Fruit fly (Drosophila melanogaster): Measurements from ENCODE around the gene CG15059.

Gene CG15059

DNA sequence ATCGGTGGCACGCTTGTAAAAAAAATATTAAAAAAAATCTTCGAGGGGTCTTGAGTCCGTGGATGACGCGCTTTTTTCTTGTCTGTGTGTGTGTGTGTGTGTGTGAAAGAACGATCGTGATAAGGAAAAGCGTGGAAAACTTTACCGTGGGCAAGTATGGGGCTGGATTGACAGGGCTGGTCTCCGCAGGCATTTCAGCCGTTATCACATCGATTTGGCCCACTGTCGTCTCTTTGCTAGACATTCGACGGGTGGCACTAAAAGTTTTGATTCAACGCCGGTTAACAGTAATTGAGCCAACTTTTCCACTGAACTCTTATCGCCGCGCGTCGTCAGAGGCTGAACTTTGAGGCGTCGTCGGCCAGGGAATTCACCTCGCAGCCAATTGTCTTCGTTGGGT is 12.5 kb downstream of the CG15059 start:
- no peak for TF ChIP-seq insv (optimal IDR thresholded peaks at IDR 0.05)
- no peak for TF ChIP-seq Sin3A (optimal IDR thresholded peaks at IDR 0.05)
- no peak for TF ChIP-seq h (optimal IDR thresholded peaks at IDR 0.05)
- no peak for TF ChIP-seq ttk (optimal IDR thresholded peaks at IDR 0.05)
- no peak for TF ChIP-seq Myc (optimal IDR thresholded peaks at IDR 0.05)
- TF ChIP-seq psq (optimal IDR thresholded peaks at IDR 0.05): no peak

DNA sequence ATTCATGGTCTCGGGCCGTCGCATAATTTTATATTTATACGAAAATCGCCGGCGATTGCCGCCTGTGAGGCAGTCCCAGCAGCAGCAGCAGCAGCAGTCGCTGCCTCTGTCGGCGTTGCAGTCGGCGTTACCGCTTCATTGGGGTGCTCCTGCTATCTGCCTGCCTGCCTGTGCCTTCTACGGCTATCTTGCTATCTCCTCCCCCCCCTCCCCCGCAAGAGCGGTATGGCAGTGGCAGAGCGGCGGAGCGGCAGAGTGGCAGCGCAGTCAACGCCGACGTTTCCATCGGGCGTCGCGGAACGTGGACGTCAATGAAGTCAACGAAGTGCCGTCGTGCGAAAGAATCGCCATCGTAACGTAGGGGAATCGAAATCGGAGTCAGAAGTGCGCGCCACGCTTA is 14.1 kb downstream of the CG15059 start:
- no peak for TF ChIP-seq Myc (optimal IDR thresholded peaks at IDR 0.05)
- TF ChIP-seq psq (optimal IDR thresholded peaks at IDR 0.05): no peak
- TF ChIP-seq ttk (optimal IDR thresholded peaks at IDR 0.05): no peak
- TF ChIP-seq h (optimal IDR thresholded peaks at IDR 0.05): no peak
- no peak for TF ChIP-seq Sin3A (optimal IDR thresholded peaks at IDR 0.05)
- no peak for TF ChIP-seq insv (optimal IDR thresholded peaks at IDR 0.05)

DNA sequence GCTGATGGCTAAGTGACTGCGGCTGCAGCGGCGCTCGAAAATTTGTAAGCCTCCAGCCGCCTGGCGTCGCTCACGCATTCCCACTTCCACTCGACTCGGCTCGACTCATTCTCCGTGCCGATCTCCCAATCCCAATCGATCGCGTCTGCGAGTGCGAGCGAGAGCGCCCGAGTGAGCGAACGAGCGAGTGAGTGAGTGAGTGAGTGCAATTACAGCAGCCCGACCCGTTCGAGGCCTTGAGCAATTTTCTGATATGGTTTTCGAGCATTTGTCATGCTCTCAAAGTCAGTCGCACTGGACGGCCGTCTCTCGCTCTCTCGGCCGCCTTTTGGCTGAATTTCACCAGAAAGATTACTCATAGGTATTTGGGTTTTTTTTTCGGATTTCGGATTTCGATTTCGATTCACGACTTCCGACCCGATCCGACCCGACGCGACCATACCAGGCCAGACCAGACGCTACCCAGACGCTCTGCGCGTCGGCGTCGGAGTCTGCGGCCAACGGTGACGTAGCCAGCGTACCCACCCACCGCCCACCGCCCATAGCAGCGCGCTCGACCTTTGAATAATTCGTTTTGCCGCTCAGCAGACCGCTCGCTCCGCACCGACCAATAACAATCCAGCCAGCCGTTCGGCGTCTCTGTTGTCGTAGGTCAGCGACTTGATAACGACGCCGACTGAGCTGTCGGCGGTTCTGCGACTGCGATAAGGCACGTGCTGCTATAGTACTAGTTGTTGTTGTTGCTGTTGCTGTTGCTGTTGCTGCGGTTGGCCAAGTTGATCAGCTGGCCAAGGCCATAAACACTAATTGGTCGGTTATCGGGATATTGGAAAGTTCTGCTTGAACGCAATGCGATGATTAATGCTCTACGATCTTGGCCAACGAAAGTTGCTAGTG is 15.7 kb downstream of the CG15059 start:
- TF ChIP-seq Myc (optimal IDR thresholded peaks at IDR 0.05) (no peak), insv (optimal IDR thresholded peaks at IDR 0.05) (no peak), psq (optimal IDR thresholded peaks at IDR 0.05) (no peak), Sin3A (optimal IDR thresholded peaks at IDR 0.05) (no peak), ttk (optimal IDR thresholded peaks at IDR 0.05) (no peak), h (optimal IDR thresholded peaks at IDR 0.05) (no peak)

DNA sequence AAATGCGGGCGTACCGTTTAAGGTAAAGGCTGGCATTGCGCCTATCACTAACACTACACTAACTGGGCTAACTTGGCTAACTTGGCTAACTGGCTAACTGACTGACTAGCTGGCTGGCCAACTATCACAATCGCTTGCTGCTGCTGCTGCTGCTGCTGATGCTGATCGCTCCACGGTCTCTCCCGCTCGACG is 16.2 kb downstream of the CG15059 start, which contains the start of gene upd2:
Gene upd2 (minus strand): TSS at position 101 of the 192 bp plus-strand sequence.
- TF ChIP-seq Sin3A (optimal IDR thresholded peaks at IDR 0.05): no peak
- TF ChIP-seq insv (optimal IDR thresholded peaks at IDR 0.05): no peak
- TF ChIP-seq Myc (optimal IDR thresholded peaks at IDR 0.05): no peak
- no peak for TF ChIP-seq psq (optimal IDR thresholded peaks at IDR 0.05)
- no peak for TF ChIP-seq h (optimal IDR thresholded peaks at IDR 0.05)
- no peak for TF ChIP-seq ttk (optimal IDR thresholded peaks at IDR 0.05)

DNA sequence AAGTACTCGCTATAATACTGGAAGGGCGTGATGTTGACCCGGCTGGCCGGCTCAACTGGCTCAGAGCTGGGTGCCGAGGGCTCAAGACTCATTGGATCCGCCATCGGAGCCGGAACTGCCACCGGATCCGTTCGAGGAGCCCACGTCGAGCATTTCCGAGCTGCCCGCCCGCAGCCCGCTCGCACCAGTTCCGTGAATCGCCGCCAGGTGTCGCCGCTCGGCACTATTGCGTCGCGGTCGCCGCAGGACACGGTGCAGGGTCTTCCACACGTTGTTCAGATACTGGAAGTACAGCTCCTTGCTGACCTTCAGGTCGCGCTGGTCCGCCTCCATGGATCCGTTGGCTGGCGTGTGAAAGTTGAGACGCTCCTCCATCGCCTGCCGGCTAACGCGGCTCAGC is 18.1 kb downstream of the CG15059 start:
- TF ChIP-seq Sin3A (optimal IDR thresholded peaks at IDR 0.05): no peak

DNA sequence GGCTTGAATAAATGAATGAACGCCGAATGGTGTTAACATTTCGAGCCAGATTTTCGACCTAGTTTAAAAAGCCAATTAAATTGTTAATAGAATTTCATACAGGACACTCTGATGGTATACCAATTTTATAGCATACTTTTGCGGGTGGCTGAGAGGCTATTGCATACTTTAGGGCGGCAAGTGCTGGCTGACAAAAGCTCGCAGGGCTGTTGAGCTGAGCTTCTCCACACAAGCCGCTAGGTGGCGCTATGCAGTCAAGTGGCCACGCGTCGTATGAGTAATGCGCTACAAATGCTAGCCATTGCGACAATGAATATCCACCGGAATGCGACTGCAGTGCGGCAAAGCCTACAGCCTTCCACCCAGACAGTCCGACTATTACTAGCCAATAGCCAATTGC is 20.0 kb downstream of the CG15059 start:
- TF ChIP-seq h (optimal IDR thresholded peaks at IDR 0.05) (no peak), Sin3A (optimal IDR thresholded peaks at IDR 0.05) (no peak), ttk (optimal IDR thresholded peaks at IDR 0.05) (no peak), insv (optimal IDR thresholded peaks at IDR 0.05) (no peak), psq (optimal IDR thresholded peaks at IDR 0.05) (no peak), Myc (optimal IDR thresholded peaks at IDR 0.05) (no peak)

DNA sequence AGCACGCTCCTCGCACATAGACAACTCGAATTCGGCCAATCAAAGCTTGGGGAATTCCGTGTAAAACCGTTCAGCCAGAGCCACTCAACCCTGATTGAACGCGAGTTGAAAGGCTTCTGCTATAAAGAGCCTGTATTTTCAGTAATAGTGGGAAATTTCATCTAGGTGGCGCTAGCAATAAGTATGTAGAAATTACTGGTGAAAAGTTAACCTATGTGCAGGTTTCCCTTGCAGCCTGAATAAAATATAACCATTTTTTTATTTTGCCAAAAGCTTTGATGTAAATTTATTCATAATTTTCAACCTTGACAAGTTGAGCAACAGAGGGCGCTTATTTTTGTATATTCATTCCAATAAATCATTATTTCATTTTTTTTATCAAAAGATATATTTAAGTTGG is 20.9 kb downstream of the CG15059 start:
- TF ChIP-seq h (optimal IDR thresholded peaks at IDR 0.05) (no peak), insv (optimal IDR thresholded peaks at IDR 0.05) (no peak), Sin3A (optimal IDR thresholded peaks at IDR 0.05) (no peak), psq (optimal IDR thresholded peaks at IDR 0.05) (no peak), Myc (optimal IDR thresholded peaks at IDR 0.05) (no peak), ttk (optimal IDR thresholded peaks at IDR 0.05) (no peak)

DNA sequence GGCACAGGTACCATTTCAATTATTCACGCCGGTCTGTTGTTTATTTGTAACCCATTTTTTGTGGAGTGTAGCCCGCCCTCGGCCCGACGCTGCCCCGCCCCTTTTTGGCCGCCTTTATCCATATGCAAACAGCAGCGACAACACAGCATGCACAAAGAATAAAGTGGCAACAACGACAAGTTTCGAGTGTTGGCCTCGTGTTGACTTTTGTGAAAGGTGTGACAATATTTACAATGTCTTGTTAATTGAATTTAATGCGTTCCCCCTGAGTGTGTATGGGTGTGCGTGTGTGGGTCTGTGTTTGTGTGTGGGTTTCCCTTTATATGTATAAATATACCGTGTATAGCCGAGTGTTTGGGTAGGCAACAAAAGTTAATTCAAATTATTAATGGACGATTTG is 21.4 kb downstream of the CG15059 start:
- no peak for TF ChIP-seq Myc (optimal IDR thresholded peaks at IDR 0.05)
- no peak for TF ChIP-seq ttk (optimal IDR thresholded peaks at IDR 0.05)
- TF ChIP-seq psq (optimal IDR thresholded peaks at IDR 0.05): no peak
- no peak for TF ChIP-seq Sin3A (optimal IDR thresholded peaks at IDR 0.05)
- no peak for TF ChIP-seq h (optimal IDR thresholded peaks at IDR 0.05)
- TF ChIP-seq insv (optimal IDR thresholded peaks at IDR 0.05): no peak

DNA sequence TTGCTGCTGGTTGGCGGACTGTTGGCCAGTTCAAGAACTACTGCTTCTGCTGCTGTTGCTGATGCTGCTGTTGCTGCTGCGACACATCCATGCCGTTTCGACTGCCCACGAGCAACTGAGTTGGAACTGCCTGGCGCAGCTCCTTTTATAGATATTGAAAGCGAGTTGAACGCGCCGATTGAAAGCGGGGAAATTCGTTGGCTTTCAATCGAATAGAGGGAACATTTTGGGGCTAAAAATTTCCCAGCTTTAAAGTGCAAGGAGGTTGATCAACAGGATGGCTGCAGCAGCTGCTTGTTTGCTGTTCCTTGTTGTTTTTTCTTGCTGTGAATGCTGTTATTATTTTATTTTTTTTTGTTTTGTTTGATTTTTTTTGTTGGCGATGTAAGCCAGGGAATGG is 33.3 kb downstream of the CG15059 start, which contains the start of gene CG33639:
Gene CG33639 (minus strand): TSS at position 101 of the 400 bp plus-strand sequence.
- no peak for TF ChIP-seq psq (optimal IDR thresholded peaks at IDR 0.05)
- no peak for TF ChIP-seq Myc (optimal IDR thresholded peaks at IDR 0.05)
- no peak for TF ChIP-seq Sin3A (optimal IDR thresholded peaks at IDR 0.05)
- TF ChIP-seq insv (optimal IDR thresholded peaks at IDR 0.05): no peak
- TF ChIP-seq h (optimal IDR thresholded peaks at IDR 0.05): no peak
- no peak for TF ChIP-seq ttk (optimal IDR thresholded peaks at IDR 0.05)

DNA sequence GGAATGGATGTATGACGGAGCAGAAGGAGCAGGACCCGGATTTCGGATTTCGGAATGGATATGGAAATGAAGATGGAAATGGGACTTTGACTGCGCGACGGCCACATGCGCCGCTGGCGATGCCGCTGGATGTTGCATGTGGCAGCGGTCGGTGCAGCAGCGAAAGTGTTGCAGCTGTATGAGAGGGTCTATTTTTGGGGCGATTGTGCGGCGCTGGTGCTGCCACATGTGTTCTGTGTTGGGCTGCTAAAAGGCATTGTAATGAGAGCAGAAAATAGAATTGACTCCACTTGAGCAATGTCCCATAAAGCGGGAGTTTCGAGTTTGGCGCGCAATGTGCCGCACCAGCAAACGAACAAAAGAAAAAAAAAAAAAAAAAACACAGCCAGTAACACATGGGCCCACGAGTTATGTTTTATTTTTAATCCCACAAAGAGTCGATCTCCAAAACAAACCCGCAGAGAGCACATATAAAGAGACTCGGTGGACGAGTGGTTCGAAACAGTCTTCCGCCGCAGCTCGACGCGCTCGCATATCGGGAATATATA is 50.3 kb downstream of the CG15059 start, which contains the start of gene Him:
Gene Him (plus strand): TSS at position 498 of the 548 bp plus-strand sequence.
- TF ChIP-seq Myc (optimal IDR thresholded peaks at IDR 0.05) (no peak), insv (optimal IDR thresholded peaks at IDR 0.05) (no peak), psq (optimal IDR thresholded peaks at IDR 0.05) (no peak), ttk (optimal IDR thresholded peaks at IDR 0.05) (no peak), Sin3A (optimal IDR thresholded peaks at IDR 0.05) (no peak), h (optimal IDR thresholded peaks at IDR 0.05) (no peak)

Data from Kc167 (cell line).